Fruit fly (Drosophila melanogaster) whole organism, embryonic: ENCODE results near the gene CG11997.

ENCODE experiments used
- Awh ChIP-seq: fragments of 200-800 bp; sonication (Bioruptor generic); IDR thresholded peaks from 2 replicates; pipeline ENCODE4, ENCODE4 v1.3.6; 2022; ENCODE audit warnings: missing biosample characterization, missing genetic modification characterization
- CG10267 ChIP-seq: fragments of 200-800 bp; sonication (Bioruptor generic); optimal IDR thresholded peaks from 2 replicates; lab custom pipeline; 2018; ENCODE audit warnings: missing biosample characterization, mild to moderate bottlenecking, missing genetic modification characterization, moderate library complexity
- CG10321 ChIP-seq: fragments of 200-800 bp; sonication (Bioruptor generic); IDR thresholded peaks from 2 replicates; pipeline ENCODE4 v1.3.6; 2022; ENCODE audit warnings: missing biosample characterization, missing genetic modification characterization
- CG10979 ChIP-seq: fragments of 200-800 bp; sonication (Bioruptor generic); optimal IDR thresholded peaks from 2 replicates; lab custom pipeline; 2018; ENCODE audit warnings: missing biosample characterization, mild to moderate bottlenecking, missing genetic modification characterization, moderate library complexity
- CG12659 ChIP-seq: fragments of 200-800 bp; sonication (Bioruptor generic); optimal IDR thresholded peaks from 3 replicates; lab custom pipeline; 2017; ENCODE audit warnings: mild to moderate bottlenecking, missing biosample characterization, missing genetic modification reagents, missing genetic modification characterization
- CG12744 ChIP-seq: fragments of 200-800 bp; sonication (Bioruptor generic); optimal IDR thresholded peaks from 2 replicates; lab custom pipeline; 2016; ENCODE audit warnings: missing biosample characterization, missing genetic modification characterization
- CG13123 ChIP-seq: fragments of 200-800 bp; sonication (Bioruptor generic); optimal IDR thresholded peaks from 2 replicates; lab custom pipeline; 2016; ENCODE audit warnings: missing biosample characterization, missing genetic modification characterization
- CG1529 ChIP-seq: fragments of 200-800 bp; sonication (Bioruptor generic); optimal IDR thresholded peaks from 3 replicates; lab custom pipeline; 2018; ENCODE audit warnings: missing biosample characterization, missing genetic modification characterization
- CG15479 ChIP-seq: fragments of 200-800 bp; sonication (Bioruptor generic); optimal IDR thresholded peaks from 3 replicates; lab custom pipeline; 2019; ENCODE audit warnings: missing biosample characterization, mild to moderate bottlenecking, missing genetic modification characterization, moderate library complexity
- CG1647 ChIP-seq: fragments of 200-800 bp; sonication (Bioruptor generic); optimal IDR thresholded peaks from 3 replicates; lab custom pipeline; 2016; ENCODE audit warnings: missing biosample characterization, missing genetic modification characterization
- CG16813 ChIP-seq: fragments of 200-800 bp; sonication (Bioruptor generic); IDR thresholded peaks from 3 replicates; pipeline ENCODE4 v1.3.6; 2022; ENCODE audit warnings: missing biosample characterization, missing genetic modification characterization; ENCODE audit not compliant: partially characterized antibody
- CG1792 ChIP-seq: fragments of 200-800 bp; sonication (Bioruptor generic); optimal IDR thresholded peaks from 2 replicates; lab custom pipeline; 2016; ENCODE audit warnings: missing biosample characterization, missing genetic modification characterization
- CG2712 ChIP-seq: fragments of 200-800 bp; optimal IDR thresholded peaks from 3 replicates; lab custom pipeline; 2019; ENCODE audit warnings: missing biosample characterization, mild to moderate bottlenecking, missing genetic modification characterization, moderate library complexity
- CG30431 ChIP-seq: fragments of 200-800 bp; sonication (Bioruptor generic); optimal IDR thresholded peaks from 2 replicates; lab custom pipeline; 2017; ENCODE audit warnings: missing biosample characterization, missing genetic modification characterization
- CG31365 ChIP-seq: fragments of 200-800 bp; sonication (Bioruptor generic); optimal IDR thresholded peaks from 2 replicates; lab custom pipeline; 2018; ENCODE audit warnings: missing biosample characterization, mild to moderate bottlenecking, missing genetic modification characterization
- CG32767 ChIP-seq: fragments of 200-800 bp; sonication (Bioruptor generic); IDR thresholded peaks from 2 replicates; pipeline ENCODE4 v1.3.6; 2022; ENCODE audit warnings: missing biosample characterization, missing genetic modification characterization
- CG33213 ChIP-seq: fragments of 200-800 bp; sonication (Bioruptor generic); optimal IDR thresholded peaks from 3 replicates; lab custom pipeline; 2016; ENCODE audit warnings: missing biosample characterization, missing genetic modification characterization
- CG33557 ChIP-seq: fragments of 200-800 bp; sonication (Bioruptor generic); optimal IDR thresholded peaks from 2 replicates; lab custom pipeline; 2019; ENCODE audit warnings: missing biosample characterization, mild to moderate bottlenecking, missing genetic modification characterization, moderate library complexity
- CG4328 ChIP-seq: fragments of 200-800 bp; sonication (Bioruptor generic); optimal IDR thresholded peaks from 3 replicates; lab custom pipeline; 2017; ENCODE audit warnings: missing biosample characterization, missing genetic modification reagents, missing genetic modification characterization
- CG5245 ChIP-seq: fragments of 200-800 bp; sonication (Bioruptor generic); optimal IDR thresholded peaks from 3 replicates; lab custom pipeline; 2016; ENCODE audit warnings: missing biosample characterization, missing genetic modification characterization
- CG6254 ChIP-seq: fragments of 200-800 bp; sonication (Bioruptor generic); optimal IDR thresholded peaks from 3 replicates; lab custom pipeline; 2017; ENCODE audit warnings: mild to moderate bottlenecking, missing biosample characterization, missing genetic modification reagents, missing genetic modification characterization
- CG8924 ChIP-seq: fragments of 200-800 bp; optimal IDR thresholded peaks from 3 replicates; lab custom pipeline; 2019; ENCODE audit warnings: missing biosample characterization, mild to moderate bottlenecking, missing genetic modification characterization, moderate library complexity
- CG9215 ChIP-seq: fragments of 200-800 bp; sonication (Bioruptor generic); IDR thresholded peaks from 2 replicates; pipeline ENCODE4 v1.3.6; 2022; ENCODE audit warnings: missing biosample characterization, missing genetic modification characterization
- CG9437 ChIP-seq: fragments of 200-800 bp; sonication (Bioruptor generic); optimal IDR thresholded peaks from 2 replicates; lab custom pipeline; 2018; ENCODE audit warnings: missing biosample characterization, mild to moderate bottlenecking, missing genetic modification characterization
- CG9817 ChIP-seq: fragments of 200-800 bp; sonication (Bioruptor generic); optimal IDR thresholded peaks from 2 replicates; lab custom pipeline; 2018; ENCODE audit warnings: missing biosample characterization, mild to moderate bottlenecking, missing genetic modification characterization, moderate library complexity
- CoRest ChIP-seq: fragments of 200-800 bp; sonication (Bioruptor generic); optimal IDR thresholded peaks from 3 replicates; lab custom pipeline; 2018; ENCODE audit warnings: missing biosample characterization, mild to moderate bottlenecking, missing genetic modification characterization, moderate library complexity
- CrebB ChIP-seq: fragments of 200-800 bp; sonication (Bioruptor generic); optimal IDR thresholded peaks from 3 replicates; lab custom pipeline; 2018; ENCODE audit warnings: missing biosample characterization, mild to moderate bottlenecking, missing genetic modification characterization
- Doc3 ChIP-seq: fragments of 200-800 bp; sonication (Bioruptor generic); IDR thresholded peaks from 3 replicates; pipeline ENCODE4 v1.3.6; 2022; ENCODE audit warnings: missing biosample characterization, missing genetic modification characterization; ENCODE audit not compliant: partially characterized antibody
- E2f1 ChIP-seq: fragments of 200-800 bp; sonication (Bioruptor generic); IDR thresholded peaks from 2 replicates; pipeline ENCODE4 v1.3.6; 2022; ENCODE audit warnings: missing biosample characterization, missing genetic modification characterization
- HHEX ChIP-seq: fragments of 200-800 bp; sonication (Bioruptor generic); optimal IDR thresholded peaks from 3 replicates; lab custom pipeline; 2017; ENCODE audit warnings: missing biosample characterization, mild to moderate bottlenecking, missing genetic modification characterization, missing genetic modification reagents
- HLH3B ChIP-seq: fragments of 200-800 bp; sonication (Bioruptor generic); IDR thresholded peaks from 2 replicates; pipeline ENCODE4 v1.3.6; 2022; ENCODE audit warnings: missing biosample characterization, missing genetic modification characterization
- NFAT ChIP-seq: fragments of 200-800 bp; sonication (Bioruptor generic); IDR thresholded peaks from 2 replicates; pipeline ENCODE4 v1.3.6; 2022; ENCODE audit warnings: missing biosample characterization, missing genetic modification characterization
- ash1 ChIP-seq: fragments of 200-800 bp; sonication (Bioruptor generic); optimal IDR thresholded peaks from 2 replicates; lab custom pipeline; 2018; ENCODE audit warnings: missing biosample characterization, mild to moderate bottlenecking, missing genetic modification characterization
- ato ChIP-seq: fragments of 200-800 bp; sonication (Bioruptor generic); IDR thresholded peaks from 2 replicates; pipeline ENCODE4 v1.3.6; 2022; ENCODE audit warnings: missing biosample characterization, missing genetic modification characterization; ENCODE audit not compliant: partially characterized antibody
- cad ChIP-seq: fragments of >200 bp; optimal IDR thresholded peaks from 2 replicates; lab custom pipeline; 2017; ENCODE audit warnings: missing biosample characterization, missing genetic modification characterization
- danr ChIP-seq: fragments of 200-800 bp; sonication (Bioruptor generic); IDR thresholded peaks from 2 replicates; pipeline ENCODE4 v1.3.6; 2022; ENCODE audit warnings: missing biosample characterization, missing genetic modification characterization
- dm ChIP-seq: fragments of 200-800 bp; sonication (Bioruptor generic); optimal IDR thresholded peaks from 3 replicates; lab custom pipeline; 2016; ENCODE audit warnings: missing biosample characterization, missing genetic modification characterization
- fd102C ChIP-seq: fragments of 200-800 bp; sonication (Bioruptor generic); optimal IDR thresholded peaks from 2 replicates; lab custom pipeline; 2018; ENCODE audit warnings: missing biosample characterization, mild to moderate bottlenecking, missing genetic modification characterization, moderate library complexity
- fu2 ChIP-seq: fragments of 200-800 bp; sonication (Bioruptor generic); optimal IDR thresholded peaks from 2 replicates; lab custom pipeline; 2016; ENCODE audit warnings: missing biosample characterization, missing genetic modification characterization
- gem ChIP-seq: fragments of 200-800 bp; sonication (Bioruptor generic); optimal IDR thresholded peaks from 2 replicates; lab custom pipeline; 2019; ENCODE audit warnings: missing biosample characterization, mild to moderate bottlenecking, missing genetic modification characterization, moderate library complexity
- grau ChIP-seq: fragments of 200-800 bp; optimal IDR thresholded peaks from 3 replicates; lab custom pipeline; 2019; ENCODE audit warnings: missing biosample characterization, mild to moderate bottlenecking, missing genetic modification characterization, moderate library complexity
- h ChIP-seq: fragments of >200 bp; optimal IDR thresholded peaks from 2 replicates; lab custom pipeline; 2017
- hbn ChIP-seq: fragments of 200-800 bp; sonication (Bioruptor generic); IDR thresholded peaks from 2 replicates; pipeline ENCODE4 v1.3.6; 2022; ENCODE audit warnings: missing biosample characterization, missing genetic modification characterization; ENCODE audit not compliant: partially characterized antibody
- nmo ChIP-seq: fragments of 200-800 bp; sonication (Bioruptor generic); optimal IDR thresholded peaks from 2 replicates; lab custom pipeline; 2018; ENCODE audit warnings: missing biosample characterization, mild to moderate bottlenecking, missing genetic modification characterization, moderate library complexity
- otp ChIP-seq: fragments of 200-800 bp; sonication (Bioruptor generic); IDR thresholded peaks from 3 replicates; pipeline ENCODE4, ENCODE4 v1.3.6; 2022; ENCODE audit warnings: missing biosample characterization, missing genetic modification characterization
- p53 ChIP-seq: fragments of 200-800 bp; sonication (Bioruptor generic); optimal IDR thresholded peaks from 2 replicates; lab custom pipeline; 2016; ENCODE audit warnings: missing biosample characterization, missing genetic modification characterization
- rib ChIP-seq: fragments of 200-800 bp; sonication (Bioruptor generic); IDR thresholded peaks from 2 replicates; pipeline ENCODE4 v1.3.6; 2022; ENCODE audit warnings: missing biosample characterization, missing genetic modification characterization
- row ChIP-seq: fragments of 200-800 bp; sonication (Bioruptor generic); IDR thresholded peaks from 3 replicates; pipeline ENCODE4 v1.3.6; 2022; ENCODE audit warnings: missing biosample characterization, missing genetic modification characterization
- ttk ChIP-seq: fragments of 200-800 bp; sonication (Bioruptor generic); IDR thresholded peaks from 2 replicates; pipeline ENCODE4 v2.1.2; 2022; ENCODE audit warnings: missing biosample characterization, missing genetic modification characterization
- zen ChIP-seq: fragments of 200-800 bp; sonication (Bioruptor generic); optimal IDR thresholded peaks from 3 replicates; lab custom pipeline; 2018; ENCODE audit warnings: missing biosample characterization, mild to moderate bottlenecking, missing genetic modification characterization, moderate library complexity
- zf30C ChIP-seq: fragments of 200-800 bp; sonication (Bioruptor generic); optimal IDR thresholded peaks from 3 replicates; lab custom pipeline; 2018; ENCODE audit warnings: missing biosample characterization, mild to moderate bottlenecking, missing genetic modification characterization

The CG11997 gene

dm6 chr3R:9224807-9225206 lies 47.5 kb downstream of the CG11997 start (continued):
- TF ChIP-seq ttk (GFP tag; lab: Robert Waterston, UW) (peak; percentile 60), CG13123 (GFP tag; lab: Kevin White, UChicago) (peak; percentile 44), CG8924 (peak; percentile 85), dm (peak; percentile 11), grau (tag; lab: Kevin White, UChicago) (peak; percentile 81), CG6254 (GFP tag; lab: Kevin White, UChicago) (peak; percentile 59), CG33557 (GFP tag; lab: Kevin White, UChicago) (no peak), zf30C (GFP tag; lab: Kevin White, UChicago) (peak; percentile 53), p53 (no peak), CG12659 (GFP tag; lab: Kevin White, UChicago) (peak; percentile 44), fu2 (GFP tag; lab: Kevin White, UChicago) (peak; percentile 42), CG1529 (GFP tag; lab: Kevin White, UChicago) (no peak), CG9817 (tag; lab: Kevin White, UChicago) (peak; percentile 42), CG10979 (tag; lab: Kevin White, UChicago) (peak; percentile 72), CG9437 (GFP tag; lab: Kevin White, UChicago) (peak; percentile 54), CG10321 (no peak), h (no peak), CG15479 (GFP tag; lab: Kevin White, UChicago) (no peak), CG31365 (no peak), CG9215 (GFP tag; lab: Robert Waterston, UW) (no peak), CrebB (tag; lab: Kevin White, UChicago) (no peak), hbn (GFP tag; lab: Robert Waterston, UW) (no peak), CG1647 (GFP tag; lab: Kevin White, UChicago) (no peak), E2f1 (GFP tag; lab: Robert Waterston, UW) (peak; percentile 67; the same call in 1 of the 2 replicates), row (GFP tag; lab: Robert Waterston, UW) (peak; percentile 82), Awh (GFP tag; lab: Robert Waterston, UW) (peak; percentile 58; the same call in 1 of the 2 replicates), zen (tag; lab: Kevin White, UChicago) (peak; percentile 49), NFAT (GFP tag; lab: Robert Waterston, UW) (no peak), CG30431 (GFP tag; lab: Kevin White, UChicago) (peak; percentile 22), cad (GFP tag; lab: Kevin White, UChicago) (no peak), nmo (GFP tag; lab: Kevin White, UChicago) (peak; percentile 48), gem (peak; percentile 88), Doc3 (GFP tag; lab: Robert Waterston, UW) (no peak), CG32767 (GFP tag; lab: Robert Waterston, UW) (peak; percentile 80), CoRest (tag; lab: Kevin White, UChicago) (peak; percentile 59), HHEX (GFP tag; lab: Kevin White, UChicago) (peak; percentile 52), CG33213 (no peak), ato (GFP tag; lab: Robert Waterston, UW) (no peak), CG2712 (tag; lab: Kevin White, UChicago) (peak; percentile 86), CG4328 (no peak), CG16813 (GFP tag; lab: Robert Waterston, UW) (no peak), HLH3B (GFP tag; lab: Robert Waterston, UW) (peak; percentile 73), CG5245 (GFP tag; lab: Kevin White, UChicago) (peak; percentile 53), CG12744 (GFP tag; lab: Kevin White, UChicago) (peak; percentile 12), danr (GFP tag; lab: Robert Waterston, UW) (peak; percentile 64), ash1 (GFP tag; lab: Kevin White, UChicago) (no peak), fd102C (GFP tag; lab: Kevin White, UChicago) (no peak), otp (GFP tag; lab: Robert Waterston, UW) (peak; percentile 55; the same call in 2 of the 3 replicates), CG1792 (GFP tag; lab: Kevin White, UChicago) (peak; percentile 26), CG10267 (tag; lab: Kevin White, UChicago) (peak; percentile 20), rib (GFP tag; lab: Robert Waterston, UW) (no peak)
